Worm (Caenorhabditis elegans): Measurements from ENCODE around the gene alkb-8.
A peak's percentile ranks its signal among the peaks of the same experiment; 100 is the strongest.

alkb-8 gene

DNA sequence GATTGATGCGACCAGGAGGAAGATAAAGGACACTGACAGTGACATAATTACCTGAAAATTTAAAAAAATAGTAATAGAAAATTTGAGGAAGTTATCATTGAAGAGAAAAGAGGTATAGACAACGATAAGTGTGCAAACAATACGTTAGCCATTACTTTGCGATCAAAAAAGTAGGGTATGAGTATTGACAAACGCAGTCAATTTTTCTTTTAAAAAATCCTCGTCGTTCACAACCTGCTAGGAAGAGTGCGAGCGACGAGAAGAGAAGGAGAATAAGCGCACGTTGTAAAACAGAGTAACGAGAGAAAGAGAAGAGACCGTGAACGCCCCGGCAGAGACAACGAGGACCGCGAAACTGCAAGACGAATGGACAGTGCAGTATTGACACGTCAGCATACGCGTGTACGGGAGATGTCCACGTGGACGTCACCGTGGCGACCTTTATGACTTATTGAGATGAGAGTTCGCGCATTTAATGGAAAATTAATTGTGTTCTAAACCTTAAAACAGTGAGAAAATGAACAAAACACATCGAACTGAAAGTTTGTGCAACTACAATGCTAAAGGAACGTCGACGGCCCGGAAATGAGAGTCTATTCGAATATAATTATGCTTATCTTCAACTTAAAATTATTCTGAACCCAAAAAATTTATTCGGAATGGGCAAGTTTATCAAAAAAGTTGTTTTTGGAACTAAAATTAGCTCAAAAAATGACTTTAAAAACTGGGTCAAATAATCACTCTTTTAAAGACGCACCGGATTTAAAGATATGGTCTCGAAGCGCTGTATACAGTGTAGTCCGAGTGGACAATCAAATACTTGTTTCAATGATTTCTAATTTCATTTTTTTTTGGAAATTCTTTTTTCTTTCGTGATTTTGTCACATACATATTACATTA is 7.5 kb upstream of the alkb-8 start, which contains the start of the genes pdi-1 and C14B1.2 (continued):
- no peak for TF ChIP-seq hlh-12 (tag; optimal IDR thresholded peaks at IDR 0.05)
- TF ChIP-seq madf-3 (GFP tag; IDR thresholded peaks at IDR 0.05): 0 out of 2 replicates have a peak, but pooled peaks have one; percentile 51
- no peak for TF ChIP-seq nfya-1 (tag; optimal IDR thresholded peaks at IDR 0.05; ENCODE audit: borderline replicate concordance, insufficient read depth)
- no peak for TF ChIP-seq F52B5.7 (tag; optimal IDR thresholded peaks at IDR 0.05)
- TF ChIP-seq hmg-20 (GFP tag; IDR thresholded peaks at IDR 0.05): no peak
- TF ChIP-seq lsy-27 (tag; optimal IDR thresholded peaks at IDR 0.05; ENCODE audit: borderline replicate concordance, insufficient read depth): no peak
- TF ChIP-seq rec-8 (tag; optimal IDR thresholded peaks at IDR 0.05): no peak
- TF ChIP-seq F57C9.4 (tag; optimal IDR thresholded peaks at IDR 0.05): no peak
- TF ChIP-seq unc-62 (GFP tag; optimal IDR thresholded peaks at IDR 0.05): no peak
- no peak for TF ChIP-seq him-1 (tag; optimal IDR thresholded peaks at IDR 0.05)
- TF ChIP-seq ztf-25 (GFP tag; IDR thresholded peaks at IDR 0.05): no peak
- TF ChIP-seq madf-6 (GFP tag; IDR thresholded peaks at IDR 0.05): peak; percentile 13; the same call in 1 of the 2 replicates
- no peak for TF ChIP-seq hrde-1 (tag; optimal IDR thresholded peaks at IDR 0.05; ENCODE audit: borderline replicate concordance)
- no peak for TF ChIP-seq F22D6.2 (tag; optimal IDR thresholded peaks at IDR 0.05)
- peak; percentile 29; the same call in 1 of the 2 replicates for TF ChIP-seq rcor-1 (GFP tag; IDR thresholded peaks at IDR 0.05)
- peak; percentile 6 for TF ChIP-seq tbp1 (GFP tag; optimal IDR thresholded peaks at IDR 0.05)
- peak; percentile 29 for TF ChIP-seq ama-1 (optimal IDR thresholded peaks at IDR 0.05)
- TF ChIP-seq ama-1 (GFP tag; optimal IDR thresholded peaks at IDR 0.05): no peak
- no peak for TF ChIP-seq pha-4 (tag; optimal IDR thresholded peaks at IDR 0.05)
- peak; percentile 51 for TF ChIP-seq lin-40 (tag; optimal IDR thresholded peaks at IDR 0.05)
- no peak for TF ChIP-seq nhr-179 (tag; optimal IDR thresholded peaks at IDR 0.05)
- no peak for TF ChIP-seq mes-4 (tag; optimal IDR thresholded peaks at IDR 0.05)
- no peak for TF ChIP-seq akir-1 (GFP tag; optimal IDR thresholded peaks at IDR 0.05)
- TF ChIP-seq tbx-9 (tag; optimal IDR thresholded peaks at IDR 0.05; ENCODE audit: borderline replicate concordance): no peak
- TF ChIP-seq unc-130 (GFP tag; optimal IDR thresholded peaks at IDR 0.05): no peak
- 0 out of 2 replicates have a peak, but pooled peaks have one; percentile 58 for TF ChIP-seq nfyb-1 (GFP tag; IDR thresholded peaks at IDR 0.05)
- peak; percentile 79 for TF ChIP-seq ztf-18 (tag; optimal IDR thresholded peaks at IDR 0.05)
- no peak for TF ChIP-seq K11D2.4 (GFP tag; IDR thresholded peaks at IDR 0.05)
- no peak for TF ChIP-seq sea-2 (GFP tag; IDR thresholded peaks at IDR 0.05)
- peak; percentile 52 for TF ChIP-seq ztf-26 (tag; optimal IDR thresholded peaks at IDR 0.05)
- TF ChIP-seq attf-3 (GFP tag; conservative IDR thresholded peaks at IDR 0.05): no peak
- TF ChIP-seq D2030.7 (GFP tag; IDR thresholded peaks at IDR 0.05): peak; percentile 18; the same call in 1 of the 2 replicates
- no peak for TF ChIP-seq repo-1 (tag; optimal IDR thresholded peaks at IDR 0.05)
- no peak for TF ChIP-seq rpc-1 (optimal IDR thresholded peaks at IDR 0.05)
- TF ChIP-seq rpc-1 (tag; optimal IDR thresholded peaks at IDR 0.05): no peak
- TF ChIP-seq bed-2 (GFP tag; IDR thresholded peaks at IDR 0.05): no peak
- TF ChIP-seq zfh-2 (GFP tag; conservative IDR thresholded peaks at IDR 0.05): peak; percentile 84
- TF ChIP-seq ets-4 (GFP tag; optimal IDR thresholded peaks at IDR 0.05): peak; percentile 30
- TF ChIP-seq cebp-1 (GFP tag; IDR thresholded peaks at IDR 0.05): 0 out of 2 replicates have a peak, but pooled peaks have one; percentile 52
- TF ChIP-seq cebp-1 (tag; optimal IDR thresholded peaks at IDR 0.05): peak; percentile 61
- no peak for TF ChIP-seq ceh-40 (GFP tag; IDR thresholded peaks at IDR 0.05)
- TF ChIP-seq hmg-1.2 (GFP tag; IDR thresholded peaks at IDR 0.05): peak; percentile 56
- no peak for TF ChIP-seq nhr-120 (GFP tag; IDR thresholded peaks at IDR 0.05)
- peak; percentile 53 for TF ChIP-seq F23B12.7 (tag; optimal IDR thresholded peaks at IDR 0.05; ENCODE audit: insufficient read depth)
- TF ChIP-seq mxl-1 (tag; optimal IDR thresholded peaks at IDR 0.05): no peak
- no peak for TF ChIP-seq madf-8 (GFP tag; conservative IDR thresholded peaks at IDR 0.05)
- no peak for TF ChIP-seq snpc-1.3 (tag; optimal IDR thresholded peaks at IDR 0.05; ENCODE audit: insufficient read depth)

Measured in whole organism, young adult.